Worm (Caenorhabditis elegans): ENCODE results near the gene F13E9.16.

The F13E9.16 gene

DNA sequence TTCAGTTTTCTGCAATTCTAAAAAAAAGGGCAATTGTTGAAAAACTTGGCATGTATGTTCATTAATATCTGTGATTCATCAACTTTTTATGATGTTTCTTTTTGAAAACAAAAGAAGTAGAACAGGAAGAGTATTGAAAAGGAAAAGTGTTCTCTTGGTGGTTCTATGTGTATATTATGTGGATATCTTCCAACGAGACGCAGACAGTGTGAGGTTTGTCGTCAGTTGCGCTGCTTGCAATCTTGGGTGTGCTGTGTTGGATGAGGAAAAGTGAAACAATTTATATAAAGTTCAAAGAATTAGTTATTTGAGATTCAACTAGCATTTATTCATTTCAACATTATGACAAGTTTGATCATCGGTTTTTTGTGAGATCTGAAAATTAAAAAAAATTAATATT lies 34.8 kb downstream of the F13E9.16 start (continued):
- TF ChIP-seq vab-7 (GFP tag; IDR thresholded peaks at IDR 0.05) = no peak
- no peak for TF ChIP-seq spr-1 (tag; optimal IDR thresholded peaks at IDR 0.05)
- TF ChIP-seq nhr-41 (GFP tag; IDR thresholded peaks at IDR 0.05) = no peak
- TF ChIP-seq attf-4 (tag; optimal IDR thresholded peaks at IDR 0.05) = no peak
- TF ChIP-seq sdz-12 (GFP tag; optimal IDR thresholded peaks at IDR 0.05) = no peak
- no peak for TF ChIP-seq ctbp-1 (GFP tag; IDR thresholded peaks at IDR 0.05)
- TF ChIP-seq pqm-1 (tag; optimal IDR thresholded peaks at IDR 0.05) = no peak
- TF ChIP-seq ztf-7 (tag; optimal IDR thresholded peaks at IDR 0.05) = no peak
- TF ChIP-seq lsy-2 (tag; optimal IDR thresholded peaks at IDR 0.05) = peak in 1 of 2 experiments; percentile 57
- TF ChIP-seq mxl-2 (GFP tag; conservative IDR thresholded peaks at IDR 0.05) = no peak
- no peak for TF ChIP-seq zag-1 (tag; optimal IDR thresholded peaks at IDR 0.05)
- TF ChIP-seq nhr-25 (tag; optimal IDR thresholded peaks at IDR 0.05; ENCODE audit: borderline replicate concordance, insufficient read depth) = no peak
- no peak for TF ChIP-seq R02D3.7 (tag; optimal IDR thresholded peaks at IDR 0.05)
- TF ChIP-seq mxl-3 (GFP tag; optimal IDR thresholded peaks at IDR 0.05) = no peak
- no peak for TF ChIP-seq aly-2 (tag; optimal IDR thresholded peaks at IDR 0.05)
- TF ChIP-seq nhr-10 (tag; optimal IDR thresholded peaks at IDR 0.05) = no peak
- TF ChIP-seq spr-3 (GFP tag; optimal IDR thresholded peaks at IDR 0.05) = no peak
- TF ChIP-seq duxl-1 (tag; optimal IDR thresholded peaks at IDR 0.05; ENCODE audit: poor library complexity) = no peak
- no peak for TF ChIP-seq dmd-6 (GFP tag; IDR thresholded peaks at IDR 0.05)
- no peak for TF ChIP-seq dmd-8 (GFP tag; IDR thresholded peaks at IDR 0.05)
- no peak for TF ChIP-seq ceh-32 (tag; optimal IDR thresholded peaks at IDR 0.05; ENCODE audit: poor library complexity)
- TF ChIP-seq hlh-30 (tag; optimal IDR thresholded peaks at IDR 0.05; ENCODE audit: insufficient read depth) = peak; percentile 4
- TF ChIP-seq daf-12 (tag; optimal IDR thresholded peaks at IDR 0.05) = no peak
- TF ChIP-seq zfp-2 (tag; optimal IDR thresholded peaks at IDR 0.05) = no peak
- no peak for TF ChIP-seq pha-4 (GFP tag; IDR thresholded peaks at IDR 0.05)
- TF ChIP-seq pha-4 (tag; optimal IDR thresholded peaks at IDR 0.05) = peak; percentile 19
- no peak for TF ChIP-seq egl-43 (GFP tag; IDR thresholded peaks at IDR 0.05)
- no peak for TF ChIP-seq F10B5.3 (tag; optimal IDR thresholded peaks at IDR 0.05)
- no peak for TF ChIP-seq skn-1 (tag; optimal IDR thresholded peaks at IDR 0.05)
- no peak for TF ChIP-seq Y48G9A.11 (GFP tag; IDR thresholded peaks at IDR 0.05)
- peak; percentile 3 for TF ChIP-seq mes-2 (tag; optimal IDR thresholded peaks at IDR 0.05; ENCODE audit: poor library complexity, severe bottlenecking)
- no peak for TF ChIP-seq snpc-4 (tag; optimal IDR thresholded peaks at IDR 0.05)
- TF ChIP-seq hmg-1.1 (GFP tag; IDR thresholded peaks at IDR 0.05) = no peak
- no peak for TF ChIP-seq ZK546.5 (tag; optimal IDR thresholded peaks at IDR 0.05)
- TF ChIP-seq F37D6.2 (tag; optimal IDR thresholded peaks at IDR 0.05) = no peak
- TF ChIP-seq egl-27 (tag; optimal IDR thresholded peaks at IDR 0.05) = no peak
- TF ChIP-seq F49E8.2 (tag; optimal IDR thresholded peaks at IDR 0.05; ENCODE audit: borderline replicate concordance) = no peak
- no peak for TF ChIP-seq lir-3 (tag; optimal IDR thresholded peaks at IDR 0.05)
- TF ChIP-seq madf-9 (GFP tag; conservative IDR thresholded peaks at IDR 0.05) = no peak

DNA sequence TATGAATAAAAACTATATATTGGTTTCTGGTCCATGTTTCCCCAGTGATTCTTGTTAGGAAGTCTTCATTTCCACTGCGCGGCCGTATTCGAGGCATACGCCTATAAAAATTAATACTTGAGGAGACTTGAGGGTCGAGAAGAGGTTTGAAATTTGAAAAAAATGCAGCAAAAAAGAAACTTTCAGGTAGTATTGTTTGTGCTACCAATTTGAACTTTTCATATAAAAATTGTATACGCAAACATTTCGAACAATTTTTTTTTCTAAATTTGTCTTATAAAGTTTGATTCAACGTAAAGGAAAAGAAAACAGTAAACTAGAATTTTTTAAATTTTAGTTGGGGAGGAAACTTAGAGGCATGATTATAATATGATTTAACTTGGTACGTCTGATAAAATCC lies 35.4 kb downstream of the F13E9.16 start, which contains the start of gene T11G6.4:
T11G6.4 (minus strand) TSS at position 101 of the 400 bp plus-strand sequence.
- no peak for TF ChIP-seq T26A8.4 (GFP tag; IDR thresholded peaks at IDR 0.05)
- TF ChIP-seq aha-1 (tag) = peak; percentile 70
- TF ChIP-seq arid-1 (GFP tag; conservative IDR thresholded peaks at IDR 0.05) = no peak
- no peak for TF ChIP-seq duxl-1 (tag; optimal IDR thresholded peaks at IDR 0.05; ENCODE audit: poor library complexity)
- no peak for TF ChIP-seq spr-1 (tag; optimal IDR thresholded peaks at IDR 0.05)
- TF ChIP-seq Y48G9A.11 (GFP tag; IDR thresholded peaks at IDR 0.05) = no peak
